Fruit fly (Drosophila melanogaster) whole organism, adult: ENCODE data around the gene CG12177.

ENCODE experiments used
- CG11617 ChIP-seq: fragments of 200-800 bp; sonication (Bioruptor generic); optimal IDR thresholded peaks from 2 replicates; lab custom pipeline; 2017; ENCODE audit warnings: mild to moderate bottlenecking, missing biosample characterization, missing genetic modification reagents, missing genetic modification characterization
- CG12768 ChIP-seq: fragments of 200-800 bp; sonication (Bioruptor generic); optimal IDR thresholded peaks from 2 replicates; lab custom pipeline; 2017; ENCODE audit warnings: missing biosample characterization, missing genetic modification characterization, mild to moderate bottlenecking, moderate library complexity, missing genetic modification reagents
- CG14711 ChIP-seq: fragments of 200-800 bp; sonication (Bioruptor generic); optimal IDR thresholded peaks from 2 replicates; lab custom pipeline; 2018; ENCODE audit warnings: missing biosample characterization, mild to moderate bottlenecking, missing genetic modification characterization, moderate library complexity
- CG1620 ChIP-seq: fragments of 200-800 bp; sonication (Bioruptor generic); optimal IDR thresholded peaks from 2 replicates; lab custom pipeline; 2016; ENCODE audit warnings: missing biosample characterization, missing genetic modification characterization
- CG33017 ChIP-seq: fragments of 200-800 bp; sonication (Bioruptor generic); optimal IDR thresholded peaks from 2 replicates; lab custom pipeline; 2018; ENCODE audit warnings: missing biosample characterization, mild to moderate bottlenecking, missing genetic modification characterization, moderate library complexity
- CG5204 ChIP-seq: fragments of 200-800 bp; sonication (Bioruptor generic); optimal IDR thresholded peaks from 2 replicates; lab custom pipeline; 2016; ENCODE audit warnings: missing biosample characterization, missing genetic modification characterization
- CG7045 ChIP-seq: fragments of 200-800 bp; sonication (Bioruptor generic); optimal IDR thresholded peaks from 2 replicates; lab custom pipeline; 2017; ENCODE audit warnings: missing biosample characterization, mild to moderate bottlenecking, missing genetic modification characterization
- CG7101 ChIP-seq: fragments of 200-800 bp; sonication (Bioruptor generic); optimal IDR thresholded peaks from 2 replicates; lab custom pipeline; 2018; ENCODE audit warnings: missing biosample characterization, mild to moderate bottlenecking, missing genetic modification characterization, moderate library complexity
- Crg-1 ChIP-seq: fragments of 200-800 bp; sonication (Bioruptor generic); optimal IDR thresholded peaks from 2 replicates; lab custom pipeline; 2016; ENCODE audit warnings: missing biosample characterization, missing genetic modification characterization
- Hr96 ChIP-seq: fragments of 200-800 bp; sonication (Bioruptor generic); optimal IDR thresholded peaks from 2 replicates; lab custom pipeline; 2016; ENCODE audit warnings: missing biosample characterization, missing genetic modification characterization
- Mnt ChIP-seq: fragments of 200-800 bp; sonication (Bioruptor generic); optimal IDR thresholded peaks from 2 replicates; lab custom pipeline; 2016; ENCODE audit warnings: missing biosample characterization, mild to moderate bottlenecking, missing genetic modification characterization
- bab1 ChIP-seq: fragments of 200-800 bp; sonication (Bioruptor generic); optimal IDR thresholded peaks from 3 replicates; lab custom pipeline; 2019; ENCODE audit warnings: missing biosample characterization, mild to moderate bottlenecking, missing genetic modification characterization, moderate library complexity
- cic ChIP-seq: fragments of 200-800 bp; sonication (Bioruptor generic); optimal IDR thresholded peaks from 2 replicates; lab custom pipeline; 2017; ENCODE audit warnings: missing biosample characterization, mild to moderate bottlenecking, missing genetic modification characterization, moderate library complexity
- cnc ChIP-seq, 2 experiments: fragments of >200 bp; optimal IDR thresholded peaks; 2 replicates each; lab custom pipeline; 2017
- kay ChIP-seq: fragments of 200-800 bp; sonication (Bioruptor generic); peaks from one replicate; lab custom pipeline; 2016; ENCODE audit warnings: missing biosample characterization, missing genetic modification characterization, borderline replicate concordance
- ovo ChIP-seq: fragments of 200-800 bp; sonication (Bioruptor generic); optimal IDR thresholded peaks from 2 replicates; lab custom pipeline; 2016; ENCODE audit warnings: missing biosample characterization, missing genetic modification characterization
- pad ChIP-seq: fragments of 200-800 bp; sonication (Bioruptor generic); optimal IDR thresholded peaks from 3 replicates; lab custom pipeline; 2017; ENCODE audit warnings: missing biosample characterization, missing genetic modification characterization, mild to moderate bottlenecking, moderate library complexity, missing genetic modification reagents
- tj ChIP-seq: fragments of 200-800 bp; sonication (Bioruptor generic); optimal IDR thresholded peaks from 3 replicates; lab custom pipeline; 2017; ENCODE audit warnings: missing biosample characterization, mild to moderate bottlenecking, missing genetic modification characterization, moderate library complexity
- toe ChIP-seq: fragments of 200-800 bp; sonication (Bioruptor generic); optimal IDR thresholded peaks from 2 replicates; lab custom pipeline; 2016; ENCODE audit warnings: missing biosample characterization, missing genetic modification characterization

Gene CG12177

DNA sequence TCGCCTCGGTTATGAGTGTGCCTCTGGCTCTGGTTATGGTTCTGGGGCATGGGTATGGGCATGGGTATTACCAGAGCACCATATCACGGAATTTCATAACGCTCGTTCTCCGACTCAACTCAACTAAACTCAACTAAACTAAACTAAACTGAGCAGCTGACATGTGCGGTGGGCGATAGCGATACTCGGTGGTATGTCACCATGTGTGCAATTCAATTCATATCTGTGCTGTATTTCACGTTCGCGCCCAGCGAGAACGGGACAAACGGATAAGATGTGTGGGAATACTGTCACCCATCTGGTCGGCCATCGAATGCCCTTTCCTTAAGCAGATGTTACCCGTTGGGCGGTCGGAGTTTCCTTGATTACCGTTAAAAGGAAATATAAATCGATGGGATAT is at the start of gene CG12177:
TSS of gene CG12177 (minus strand) at position 239 of the 400 bp plus-strand sequence.
- TF ChIP-seq ovo (no peak), cnc (optimal IDR thresholded peaks at IDR 0.05; lab: Kevin White, UChicago) (no peak), kay (no peak), cic (peak; percentile 82), Mnt (GFP tag; lab: Kevin White, UChicago) (peak; percentile 88), CG12768 (GFP tag; lab: Kevin White, UChicago) (peak; percentile 31), CG1620 (GFP tag; lab: Kevin White, UChicago) (no peak), pad (GFP tag; lab: Kevin White, UChicago) (no peak), tj (no peak), Hr96 (GFP tag; lab: Kevin White, UChicago) (no peak), bab1 (GFP tag; lab: Kevin White, UChicago) (no peak), Crg-1 (GFP tag; lab: Kevin White, UChicago) (no peak), CG11617 (no peak)

DNA sequence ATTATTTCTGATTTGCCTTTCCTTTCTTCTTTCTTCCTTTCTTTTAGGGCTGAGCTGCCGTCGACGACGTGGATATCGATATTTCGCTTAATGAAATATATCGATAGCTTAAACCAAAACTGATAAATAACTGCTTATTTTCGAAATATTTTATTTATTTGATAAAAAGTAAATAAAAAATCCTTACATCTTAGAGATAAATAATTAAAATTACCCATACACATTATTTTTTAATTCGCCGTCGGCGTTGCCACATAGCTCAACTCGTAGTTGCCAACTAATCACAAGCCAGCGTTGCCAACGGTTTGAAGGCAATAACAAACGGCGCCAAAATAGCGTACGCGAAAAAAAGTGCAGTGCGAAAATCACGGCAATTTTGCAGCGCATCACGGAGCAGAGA is 41.6 kb upstream of the CG12177 start, which contains the start of the genes Mrgn1 and mus101:
TSS of gene Mrgn1 (minus strand) at position 44 of the 400 bp plus-strand sequence.
TSS of gene mus101 (plus strand) at position 313 of the 400 bp plus-strand sequence.
- no peak for TF ChIP-seq ovo
- peak; percentile 21 for TF ChIP-seq CG7101 (tag; lab: Kevin White, UChicago)
- peak; percentile 12 for TF ChIP-seq tj
- TF ChIP-seq kay, result no peak
- TF ChIP-seq bab1 (GFP tag; lab: Kevin White, UChicago), result peak; percentile 58

DNA sequence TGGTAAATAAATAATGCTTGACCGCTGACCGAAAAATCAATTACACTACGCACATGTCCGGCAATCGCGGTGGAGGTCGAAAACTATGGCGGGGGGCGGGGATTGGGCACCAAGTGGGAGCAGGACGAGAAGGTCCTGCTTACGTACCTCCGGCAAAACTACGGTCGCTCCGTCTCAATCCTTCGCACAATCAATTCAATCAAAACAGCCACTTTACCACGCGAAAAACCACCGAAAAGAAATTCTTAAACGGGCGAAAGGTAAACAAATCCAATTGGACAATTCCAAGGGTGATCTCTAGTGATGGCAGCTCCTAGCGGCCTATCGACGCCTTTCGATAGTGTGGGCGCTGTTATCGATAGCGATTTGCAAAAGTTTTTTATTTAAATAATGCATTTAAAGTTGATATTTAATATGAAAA is 37.7 kb upstream of the CG12177 start, which contains the start of gene Nadsyn:
TSS of gene Nadsyn (minus strand) at position 304 of the 421 bp plus-strand sequence.
- TF ChIP-seq CG33017 (no peak), CG1620 (GFP tag; lab: Kevin White, UChicago) (peak; percentile 15), Mnt (GFP tag; lab: Kevin White, UChicago) (peak; percentile 89), tj (no peak), CG14711 (peak; percentile 28), CG11617 (peak; percentile 25)

DNA sequence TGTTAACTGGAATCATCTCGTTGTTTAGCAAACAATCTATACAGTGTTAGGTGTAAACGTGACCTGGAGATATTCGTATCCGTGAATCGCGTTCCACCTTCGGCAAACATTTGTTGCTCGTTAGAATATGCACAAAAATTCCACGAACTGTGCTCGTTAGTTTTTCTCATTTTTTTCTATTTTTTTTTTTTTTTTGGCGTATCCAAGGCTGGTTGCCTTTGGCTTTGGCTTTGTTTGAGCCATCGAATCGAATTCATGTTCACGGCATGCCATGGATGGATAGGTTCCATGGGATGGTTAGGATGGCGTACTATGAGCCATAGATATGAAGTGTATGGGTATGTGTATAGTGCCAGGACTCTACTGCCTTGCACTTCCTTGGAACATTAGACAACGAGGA is 19.4 kb upstream of the CG12177 start:
- TF ChIP-seq CG33017, result no peak
- no peak for TF ChIP-seq CG11617
- TF ChIP-seq ovo, result no peak
- peak; percentile 59 for TF ChIP-seq kay
- TF ChIP-seq CG12768 (GFP tag; lab: Kevin White, UChicago), result no peak

DNA sequence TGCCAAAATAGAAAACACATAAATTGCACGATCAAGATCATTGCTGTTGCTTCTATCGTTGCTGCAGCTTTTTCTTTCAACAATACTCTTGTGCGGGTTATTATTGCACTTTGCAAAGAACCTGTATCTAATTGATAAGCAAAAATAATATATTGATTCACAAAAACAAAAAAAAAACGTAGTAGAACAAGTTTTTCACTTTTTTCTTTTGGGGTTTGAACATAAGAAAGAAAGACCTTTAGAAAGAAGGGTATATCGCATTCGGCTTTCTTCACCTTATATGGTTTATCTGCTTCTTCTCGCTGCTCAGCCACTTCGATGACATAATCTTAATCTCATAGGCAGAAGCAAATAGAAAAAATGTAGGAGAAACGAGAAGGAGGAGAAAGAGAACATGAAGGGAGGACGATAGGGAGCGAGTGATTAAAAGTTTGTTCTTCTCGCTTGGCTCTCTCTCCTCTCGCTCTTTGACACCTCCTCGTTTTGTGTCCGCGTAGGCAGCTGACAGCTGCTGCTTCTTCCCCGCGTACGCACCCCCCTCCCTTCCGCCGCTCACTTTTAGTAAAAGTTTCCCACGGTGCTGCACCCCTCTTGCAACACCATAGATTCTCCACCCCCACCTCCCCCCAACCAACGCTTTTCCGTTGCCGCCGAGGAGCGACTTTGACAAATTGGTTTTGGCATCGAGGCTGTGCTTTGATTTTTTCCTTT is 18.6 kb upstream of the CG12177 start:
- TF ChIP-seq CG14711 (peak; percentile 8), Mnt (GFP tag; lab: Kevin White, UChicago) (no peak), CG1620 (GFP tag; lab: Kevin White, UChicago) (no peak), CG5204 (no peak), CG33017 (no peak)

DNA sequence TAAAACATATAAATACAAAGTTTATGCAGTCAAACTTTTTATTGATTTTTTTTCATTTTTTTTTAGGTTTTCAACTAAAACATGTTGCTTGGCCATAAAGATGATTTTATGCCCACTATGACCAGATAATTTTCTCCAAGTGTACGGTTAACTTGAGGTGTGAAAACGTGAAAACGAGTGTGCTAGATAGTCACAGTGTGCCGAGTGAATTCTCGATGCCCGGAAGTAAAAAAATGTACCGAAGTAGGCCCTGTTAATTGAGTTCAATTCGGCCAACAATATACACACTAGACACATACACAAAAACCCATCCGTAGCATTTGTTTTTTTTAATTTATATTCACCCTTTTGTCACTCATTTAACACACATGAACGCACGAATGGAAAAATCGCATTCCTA is 11.7 kb upstream of the CG12177 start, which contains the start of gene Nna1:
TSS of gene Nna1 (plus strand) at position 301 of the 400 bp plus-strand sequence.
- TF ChIP-seq toe (GFP tag; lab: Kevin White, UChicago), result no peak
- no peak for TF ChIP-seq CG1620 (GFP tag; lab: Kevin White, UChicago)
- no peak for TF ChIP-seq cic
- no peak for TF ChIP-seq CG12768 (GFP tag; lab: Kevin White, UChicago)
- no peak for TF ChIP-seq kay
- TF ChIP-seq CG5204, result no peak
- no peak for TF ChIP-seq bab1 (GFP tag; lab: Kevin White, UChicago)
- no peak for TF ChIP-seq cnc (optimal IDR thresholded peaks at IDR 0.05; lab: Kevin White, UChicago)

DNA sequence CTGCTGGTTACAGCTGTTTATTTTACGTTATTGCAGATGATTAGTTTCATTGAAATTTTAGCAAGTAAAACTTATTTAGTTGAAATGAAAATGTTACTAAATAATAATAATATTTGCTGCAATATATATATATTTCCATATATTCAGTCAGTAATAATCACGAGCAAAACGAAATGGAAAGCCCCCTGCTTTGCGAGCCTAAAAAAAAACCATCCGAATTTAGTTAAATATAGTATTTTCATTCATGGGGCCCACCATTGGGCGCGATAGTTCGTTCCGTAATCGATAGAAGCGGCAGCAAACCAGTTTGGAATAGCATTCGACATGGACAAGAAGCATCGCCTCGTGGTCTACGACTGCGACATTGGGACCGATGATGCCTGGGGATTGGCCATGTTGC is 2.4 kb upstream of the CG12177 start, which contains the start of gene CG11158:
TSS of gene CG11158 (plus strand) at position 301 of the 400 bp plus-strand sequence.
- TF ChIP-seq CG1620 (GFP tag; lab: Kevin White, UChicago), result no peak
- no peak for TF ChIP-seq CG33017
- TF ChIP-seq CG11617, result no peak
- TF ChIP-seq tj, result no peak
- TF ChIP-seq kay, result no peak
- no peak for TF ChIP-seq cnc (optimal IDR thresholded peaks at IDR 0.05; lab: Kevin White, UChicago)

DNA sequence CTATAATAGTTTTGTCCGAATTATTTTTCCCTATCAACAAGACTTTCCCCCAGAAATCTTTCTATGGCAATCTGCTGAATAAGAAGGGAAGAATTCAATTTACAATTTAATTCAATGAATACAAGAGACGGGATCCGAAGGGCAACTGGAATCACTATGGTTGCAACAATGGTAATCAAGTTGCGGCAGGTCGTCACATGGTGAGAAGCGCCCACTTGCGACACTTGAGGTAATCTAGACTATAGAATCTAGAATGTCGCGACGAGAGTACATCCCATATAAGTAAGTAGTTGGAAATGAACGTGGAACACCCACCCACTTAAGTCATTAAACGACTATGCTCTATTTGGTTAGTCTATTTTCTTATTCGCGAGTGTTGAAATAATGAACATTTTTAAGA is 1.6 kb upstream of the CG12177 start:
- TF ChIP-seq cic, result no peak
- TF ChIP-seq CG1620 (GFP tag; lab: Kevin White, UChicago), result no peak
- no peak for TF ChIP-seq CG14711
- TF ChIP-seq cnc (optimal IDR thresholded peaks at IDR 0.05; lab: Kevin White, UChicago), result no peak
- no peak for TF ChIP-seq CG5204
- TF ChIP-seq Mnt (GFP tag; lab: Kevin White, UChicago), result no peak
- no peak for TF ChIP-seq CG33017
- no peak for TF ChIP-seq Hr96 (GFP tag; lab: Kevin White, UChicago)

DNA sequence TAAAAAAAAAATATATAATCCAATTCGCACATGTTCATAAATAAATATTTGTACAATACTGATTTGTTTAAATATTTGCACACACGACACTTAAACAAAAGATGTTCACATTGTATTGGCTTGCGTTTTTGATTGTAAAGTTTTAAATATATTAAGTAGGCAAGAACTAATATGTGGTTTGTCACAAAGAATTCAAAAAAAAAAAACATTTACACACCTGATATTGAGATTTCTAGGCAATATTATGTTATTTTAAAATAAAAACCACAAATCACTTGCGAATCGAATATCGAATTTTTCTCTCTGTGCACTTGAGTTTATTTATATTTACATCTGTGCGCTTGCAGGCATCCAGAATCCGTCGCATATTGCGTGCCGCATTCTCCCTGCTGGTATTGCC is 735 bp downstream of the CG12177 start:
- peak; percentile 11 for TF ChIP-seq tj
- peak; percentile 25 for TF ChIP-seq CG5204
- no peak for TF ChIP-seq ovo
- TF ChIP-seq toe (GFP tag; lab: Kevin White, UChicago), result peak; percentile 30
- TF ChIP-seq CG7101 (tag; lab: Kevin White, UChicago), result peak; percentile 66
- peak; percentile 91 for TF ChIP-seq kay
- no peak for TF ChIP-seq Mnt (GFP tag; lab: Kevin White, UChicago)
- TF ChIP-seq CG12768 (GFP tag; lab: Kevin White, UChicago), result no peak
- peak; percentile 63 for TF ChIP-seq CG11617
- no peak for TF ChIP-seq Hr96 (GFP tag; lab: Kevin White, UChicago)
- peak; percentile 11 for TF ChIP-seq CG7045 (GFP tag; lab: Kevin White, UChicago)
- TF ChIP-seq CG14711, result peak; percentile 61
- no peak for TF ChIP-seq CG1620 (GFP tag; lab: Kevin White, UChicago)
- peak; percentile 56 for TF ChIP-seq CG33017
